Worm (Caenorhabditis elegans): ENCODE measurements around the gene clik-2.
A peak's percentile ranks its signal among the peaks of the same experiment; 100 is the strongest.
"Not testable (repeated sequence)": the region's sequence is repeated elsewhere in the genome, so short reads cannot be mapped to it uniquely, and the experiment has no call there.

clik-2 gene

ce11 chrX:7667394-7668089 is 21.5 kb downstream of the clik-2 start, which contains the start of gene F27D9.13:
TSS of gene F27D9.13 (minus strand) at chrX:7667444.
- TF ChIP-seq fos-1 (tag; optimal IDR thresholded peaks at IDR 0.05) = peak; percentile 32
- TF ChIP-seq crh-2 (tag; optimal IDR thresholded peaks at IDR 0.05) = peak; percentile 14
- no peak for TF ChIP-seq nhr-12 (tag; optimal IDR thresholded peaks at IDR 0.05)

ce11 chrX:7665401-7665800 is 23.6 kb downstream of the clik-2 start:
- TF ChIP-seq elt-3 (tag; optimal IDR thresholded peaks at IDR 0.05) (no peak), blmp-1 (tag; optimal IDR thresholded peaks at IDR 0.05; ENCODE audit: insufficient read depth) (peak; percentile 49)

ce11 chrX:7664819-7665218 is 24.2 kb downstream of the clik-2 start, which contains the start of gene dhs-29:
TSS of gene dhs-29 (minus strand) at chrX:7664919.
- not testable (repeated sequence) for TF ChIP-seq unc-39, nhr-77, crh-2 (tag; optimal IDR thresholded peaks at IDR 0.05)

- TF ChIP-seq nhr-77 (tag; optimal IDR thresholded peaks at IDR 0.05) = no peak
- no peak for TF ChIP-seq nhr-6 (tag; optimal IDR thresholded peaks at IDR 0.05)
- TF ChIP-seq blmp-1 (tag; optimal IDR thresholded peaks at IDR 0.05; ENCODE audit: insufficient read depth) = no peak
- no peak for TF ChIP-seq ztf-4 (tag; optimal IDR thresholded peaks at IDR 0.05)
- no peak for TF ChIP-seq nhr-237 (tag; optimal IDR thresholded peaks at IDR 0.05)
- no peak for TF ChIP-seq lsy-2 (tag; optimal IDR thresholded peaks at IDR 0.05)
- TF ChIP-seq snpc-4 (tag; optimal IDR thresholded peaks at IDR 0.05) = no peak
- no peak for TF ChIP-seq sma-9 (GFP tag; optimal IDR thresholded peaks at IDR 0.05)
- TF ChIP-seq sma-9 (tag; optimal IDR thresholded peaks at IDR 0.05) = no peak
- no peak for TF ChIP-seq ama-1 (optimal IDR thresholded peaks at IDR 0.05)
- no peak for TF ChIP-seq F13H6.1 (tag; optimal IDR thresholded peaks at IDR 0.05)
- TF ChIP-seq nhr-23 (tag; optimal IDR thresholded peaks at IDR 0.05) = no peak
Observed at ce11 chrX:7664419-7664818, 24.6 kb downstream of the clik-2 start.

- TF ChIP-seq nhr-6 (tag; optimal IDR thresholded peaks at IDR 0.05) (no peak), lsy-2 (tag; optimal IDR thresholded peaks at IDR 0.05) (peak in 1 of 2 experiments; percentile 4), mdl-1 (tag; optimal IDR thresholded peaks at IDR 0.05) (no peak), nhr-25 (tag; optimal IDR thresholded peaks at IDR 0.05) (peak; percentile 6), ceh-16 (tag; optimal IDR thresholded peaks at IDR 0.05) (no peak)
Observed at ce11 chrX:7662532-7662931, 26.5 kb downstream of the clik-2 start.

- no peak for TF ChIP-seq snpc-4 (tag; optimal IDR thresholded peaks at IDR 0.05)
- no peak for TF ChIP-seq egl-27 (tag; optimal IDR thresholded peaks at IDR 0.05)
- TF ChIP-seq unc-55 (GFP tag; optimal IDR thresholded peaks at IDR 0.05) = peak; percentile 58
- TF ChIP-seq lin-13 (GFP tag; optimal IDR thresholded peaks at IDR 0.05) = peak; percentile 62
- peak; percentile 75 for TF ChIP-seq nhr-129 (tag; optimal IDR thresholded peaks at IDR 0.05)
- TF ChIP-seq nhr-10 (tag; optimal IDR thresholded peaks at IDR 0.05) = no peak
- TF ChIP-seq nhr-25 (tag; optimal IDR thresholded peaks at IDR 0.05) = peak; percentile 10
- peak in 1 of 2 experiments; percentile 26 for TF ChIP-seq lsy-2 (tag; optimal IDR thresholded peaks at IDR 0.05)
- peak; percentile 24 for TF ChIP-seq nhr-21 (tag; optimal IDR thresholded peaks at IDR 0.05)
- TF ChIP-seq sem-4 (tag; optimal IDR thresholded peaks at IDR 0.05) = no peak
- TF ChIP-seq aly-2 (tag; optimal IDR thresholded peaks at IDR 0.05) = no peak
- no peak for TF ChIP-seq ztf-4 (tag; optimal IDR thresholded peaks at IDR 0.05)
- no peak for TF ChIP-seq peb-1 (tag; optimal IDR thresholded peaks at IDR 0.05)
- TF ChIP-seq F13H6.1 (tag; optimal IDR thresholded peaks at IDR 0.05) = peak; percentile 19
- peak; percentile 31 for TF ChIP-seq sma-3 (GFP tag; optimal IDR thresholded peaks at IDR 0.05)
- no peak for TF ChIP-seq nhr-11 (tag; optimal IDR thresholded peaks at IDR 0.05)
- no peak for TF ChIP-seq ceh-82 (tag; optimal IDR thresholded peaks at IDR 0.05)
- peak; percentile 23 for TF ChIP-seq blmp-1 (tag; optimal IDR thresholded peaks at IDR 0.05; ENCODE audit: insufficient read depth)
- peak; percentile 48 for TF ChIP-seq gmeb-1 (tag; optimal IDR thresholded peaks at IDR 0.05)
- TF ChIP-seq sma-9 (GFP tag; optimal IDR thresholded peaks at IDR 0.05) = peak; percentile 62
- no peak for TF ChIP-seq sma-9 (tag; optimal IDR thresholded peaks at IDR 0.05)
- TF ChIP-seq C34F6.9 (tag; optimal IDR thresholded peaks at IDR 0.05) = peak; percentile 4
- TF ChIP-seq nhr-6 (tag; optimal IDR thresholded peaks at IDR 0.05) = no peak
- TF ChIP-seq crh-2 (tag; optimal IDR thresholded peaks at IDR 0.05) = peak; percentile 31
- TF ChIP-seq Y55F3AM.14 (GFP tag; optimal IDR thresholded peaks at IDR 0.05) = no peak
- TF ChIP-seq mdl-1 (tag; optimal IDR thresholded peaks at IDR 0.05) = no peak
- no peak for TF ChIP-seq elt-3 (tag; optimal IDR thresholded peaks at IDR 0.05)
- no peak for TF ChIP-seq ama-1 (optimal IDR thresholded peaks at IDR 0.05)
- TF ChIP-seq fos-1 (tag; optimal IDR thresholded peaks at IDR 0.05) = no peak
- TF ChIP-seq lin-11 (tag; optimal IDR thresholded peaks at IDR 0.05) = no peak
- no peak for TF ChIP-seq nhr-12 (tag; optimal IDR thresholded peaks at IDR 0.05)
Observed at ce11 chrX:7661628-7662027, 27.4 kb downstream of the clik-2 start.

All from whole organism, L2 larva.